Fruit fly (Drosophila melanogaster): ENCODE data around the gene CG3719.
A peak's percentile ranks its signal among the peaks of the same experiment; 100 is the strongest.

CG3719 gene

dm6 chrX:1349255-1349654 lies 31.0 kb downstream of the CG3719 start, which contains the start of gene MTPAP (continued):
- TF ChIP-seq Adf1 (GFP tag; IDR thresholded peaks at IDR 0.05) (no peak), usp (GFP tag; optimal IDR thresholded peaks at IDR 0.05) (no peak), luna (GFP tag; optimal IDR thresholded peaks at IDR 0.05) (no peak), h (optimal IDR thresholded peaks at IDR 0.05) (no peak), Dip3 (GFP tag; optimal IDR thresholded peaks at IDR 0.05) (no peak), CG9876 (GFP tag; optimal IDR thresholded peaks at IDR 0.05) (no peak), Doc3 (GFP tag; IDR thresholded peaks at IDR 0.05; ENCODE audit: partially characterized antibody) (peak; percentile 42; the same call in 1 of the 3 replicates), sqz (GFP tag; optimal IDR thresholded peaks at IDR 0.05) (no peak), Usf (GFP tag; optimal IDR thresholded peaks at IDR 0.05) (no peak), bigmax (GFP tag; optimal IDR thresholded peaks at IDR 0.05) (peak; percentile 99), nom (GFP tag; optimal IDR thresholded peaks at IDR 0.05) (no peak), zf30C (GFP tag; optimal IDR thresholded peaks at IDR 0.05) (no peak), Abd-B (GFP tag; optimal IDR thresholded peaks at IDR 0.05) (no peak), croc (GFP tag; conservative IDR thresholded peaks at IDR 0.05) (no peak), Oli (tag; optimal IDR thresholded peaks at IDR 0.05) (no peak), Ptx1 (GFP tag; IDR thresholded peaks at IDR 0.05) (no peak), H15 (GFP tag; IDR thresholded peaks at IDR 0.05) (no peak), D (optimal IDR thresholded peaks at IDR 0.05) (no peak), D (GFP tag; optimal IDR thresholded peaks at IDR 0.05) (no peak), CG15073 (GFP tag; optimal IDR thresholded peaks at IDR 0.05) (no peak), Trl (optimal IDR thresholded peaks at IDR 0.05) (no peak), Trl (GFP tag; optimal IDR thresholded peaks at IDR 0.05) (peak; percentile 17), cad (GFP tag; optimal IDR thresholded peaks at IDR 0.05) (no peak), CG14014 (GFP tag; IDR thresholded peaks at IDR 0.05) (no peak), gem (tag; optimal IDR thresholded peaks at IDR 0.05) (no peak), CG9437 (GFP tag; optimal IDR thresholded peaks at IDR 0.05) (no peak), dimm (GFP tag; IDR thresholded peaks at IDR 0.05) (no peak), CG12942 (GFP tag; optimal IDR thresholded peaks at IDR 0.05) (no peak), CG11093 (GFP tag; IDR thresholded peaks at IDR 0.05) (no peak), CG13424 (tag; optimal IDR thresholded peaks at IDR 0.05) (peak; percentile 6), Fer1 (GFP tag; optimal IDR thresholded peaks at IDR 0.05) (peak; percentile 12), wdn (GFP tag; IDR thresholded peaks at IDR 0.05) (no peak), CG6254 (GFP tag; optimal IDR thresholded peaks at IDR 0.05) (no peak), CG12299 (tag; optimal IDR thresholded peaks at IDR 0.05) (no peak), CG31365 (tag; optimal IDR thresholded peaks at IDR 0.05) (no peak), NfI (GFP tag; optimal IDR thresholded peaks at IDR 0.05) (no peak), dan (GFP tag; IDR thresholded peaks at IDR 0.05) (no peak), CG10654 (GFP tag; optimal IDR thresholded peaks at IDR 0.05) (no peak), caup (GFP tag; optimal IDR thresholded peaks at IDR 0.05; ENCODE audit: severe bottlenecking) (no peak), CG5953 (GFP tag; IDR thresholded peaks at IDR 0.05) (no peak), CG3163 (GFP tag; optimal IDR thresholded peaks at IDR 0.05) (peak; percentile 1), CG10321 (GFP tag; IDR thresholded peaks at IDR 0.05) (no peak), p53 (GFP tag; optimal IDR thresholded peaks at IDR 0.05) (peak; percentile 3), CG2202 (tag; optimal IDR thresholded peaks at IDR 0.05) (no peak), Ets97D (GFP tag; optimal IDR thresholded peaks at IDR 0.05) (peak; percentile 1), gfzf (GFP tag; optimal IDR thresholded peaks at IDR 0.05) (peak; percentile 12), tin (GFP tag; optimal IDR thresholded peaks at IDR 0.05) (no peak), CG10959 (GFP tag; IDR thresholded peaks at IDR 0.05) (no peak), CG4424 (GFP tag; optimal IDR thresholded peaks at IDR 0.05) (no peak), MTF-1 (GFP tag; optimal IDR thresholded peaks at IDR 0.05; ENCODE audit: borderline replicate concordance) (no peak), en (GFP tag; optimal IDR thresholded peaks at IDR 0.05) (no peak), CG2712 (tag; optimal IDR thresholded peaks at IDR 0.05) (peak; percentile 39), z (GFP tag; IDR thresholded peaks at IDR 0.05) (no peak), dysf (GFP tag; IDR thresholded peaks at IDR 0.05) (no peak)

Measured in whole organism, embryonic.